Fruit fly (Drosophila melanogaster) whole organism, embryonic: ENCODE results near the gene pnt.

Experiments
- ATbp ChIP-seq: fragments of 200-800 bp; sonication (Bioruptor generic); optimal IDR thresholded peaks from 2 replicates; lab custom pipeline; 2017; ENCODE audit warnings: missing biosample characterization, mild to moderate bottlenecking, missing genetic modification characterization, missing genetic modification reagents
- CG11398 ChIP-seq: fragments of 200-800 bp; sonication (Bioruptor generic); optimal IDR thresholded peaks from 2 replicates; lab custom pipeline; 2016; ENCODE audit warnings: missing biosample characterization, missing genetic modification characterization
- CG12391 ChIP-seq: fragments of 200-800 bp; sonication (Bioruptor generic); optimal IDR thresholded peaks from 3 replicates; lab custom pipeline; 2018; ENCODE audit warnings: missing biosample characterization, mild to moderate bottlenecking, missing genetic modification characterization, moderate library complexity
- CG14050 ChIP-seq: fragments of 200-800 bp; sonication (Bioruptor generic); IDR thresholded peaks from 3 replicates; pipeline ENCODE4 v1.3.6; 2022; ENCODE audit warnings: missing biosample characterization, missing genetic modification characterization
- CG14965 ChIP-seq: fragments of 200-800 bp; sonication (Bioruptor generic); optimal IDR thresholded peaks from 2 replicates; lab custom pipeline; 2016; ENCODE audit warnings: missing biosample characterization, missing genetic modification characterization, borderline replicate concordance
- CG15514 ChIP-seq: fragments of 200-800 bp; sonication (Bioruptor generic); optimal IDR thresholded peaks from 3 replicates; lab custom pipeline; 2017; ENCODE audit warnings: missing biosample characterization, missing genetic modification characterization, mild to moderate bottlenecking, moderate library complexity, missing genetic modification reagents
- CG1603 ChIP-seq: fragments of 200-800 bp; sonication (Bioruptor generic); optimal IDR thresholded peaks from 2 replicates; lab custom pipeline; 2019; ENCODE audit warnings: missing biosample characterization, mild to moderate bottlenecking, missing genetic modification characterization, moderate library complexity
- CG18476 ChIP-seq: fragments of 200-800 bp; sonication (Bioruptor generic); optimal IDR thresholded peaks from 2 replicates; lab custom pipeline; 2016; ENCODE audit warnings: missing biosample characterization, mild to moderate bottlenecking, missing genetic modification characterization
- CG2199 ChIP-seq: fragments of 200-800 bp; sonication (Bioruptor generic); IDR thresholded peaks from 3 replicates; pipeline ENCODE4 v1.3.6; 2022; ENCODE audit warnings: missing biosample characterization, missing genetic modification characterization
- CG2875 ChIP-seq: fragments of 200-800 bp; sonication (Bioruptor generic); optimal IDR thresholded peaks from 2 replicates; lab custom pipeline; 2017; ENCODE audit warnings: missing biosample characterization, mild to moderate bottlenecking, missing genetic modification characterization, missing genetic modification reagents
- CG30403 ChIP-seq: fragments of 200-800 bp; sonication (Bioruptor generic); optimal IDR thresholded peaks from 3 replicates; lab custom pipeline; 2016; ENCODE audit warnings: missing biosample characterization, missing genetic modification characterization
- CG31224 ChIP-seq: fragments of 200-800 bp; sonication (Bioruptor generic); IDR thresholded peaks from 2 replicates; pipeline ENCODE4 v1.3.6; 2022; ENCODE audit warnings: missing biosample characterization, missing genetic modification characterization
- CG34422 ChIP-seq: fragments of 200-800 bp; sonication (Bioruptor generic); IDR thresholded peaks from 3 replicates; pipeline ENCODE4 v1.3.6; 2022; ENCODE audit warnings: missing biosample characterization, missing genetic modification characterization
- CG3726 ChIP-seq: fragments of 200-800 bp; sonication (Bioruptor generic); IDR thresholded peaks from 3 replicates; pipeline ENCODE4, ENCODE4 v1.3.6; 2022; ENCODE audit warnings: missing biosample characterization, missing genetic modification characterization
- CG4360 ChIP-seq: fragments of 200-800 bp; sonication (Bioruptor generic); IDR thresholded peaks from 2 replicates; pipeline ENCODE4 v1.3.6; 2022; ENCODE audit warnings: missing biosample characterization, missing genetic modification characterization
- CG6272 ChIP-seq: fragments of 200-800 bp; sonication (Bioruptor generic); IDR thresholded peaks from 2 replicates; pipeline ENCODE4 v1.3.6; 2022; ENCODE audit warnings: missing biosample characterization, missing genetic modification characterization
- CG6854 ChIP-seq: fragments of 200-800 bp; sonication (Bioruptor generic); optimal IDR thresholded peaks from 3 replicates; lab custom pipeline; 2017; ENCODE audit warnings: missing biosample characterization, mild to moderate bottlenecking, missing genetic modification characterization
- CG7357 ChIP-seq: fragments of 200-800 bp; sonication (Bioruptor generic); IDR thresholded peaks from 3 replicates; pipeline ENCODE4 v1.3.6; 2022; ENCODE audit warnings: missing biosample characterization, missing genetic modification characterization
- CG7372 ChIP-seq: fragments of 200-800 bp; sonication (Bioruptor generic); IDR thresholded peaks from 2 replicates; pipeline ENCODE4 v1.3.6; 2022; ENCODE audit warnings: missing biosample characterization, missing genetic modification characterization
- CG8924 ChIP-seq: fragments of 200-800 bp; optimal IDR thresholded peaks from 3 replicates; lab custom pipeline; 2019; ENCODE audit warnings: missing biosample characterization, mild to moderate bottlenecking, missing genetic modification characterization, moderate library complexity
- CG9437 ChIP-seq: fragments of 200-800 bp; sonication (Bioruptor generic); optimal IDR thresholded peaks from 2 replicates; lab custom pipeline; 2018; ENCODE audit warnings: missing biosample characterization, mild to moderate bottlenecking, missing genetic modification characterization
- CrebB ChIP-seq: fragments of 200-800 bp; sonication (Bioruptor generic); optimal IDR thresholded peaks from 3 replicates; lab custom pipeline; 2018; ENCODE audit warnings: missing biosample characterization, mild to moderate bottlenecking, missing genetic modification characterization
- Dek ChIP-seq: fragments of 200-800 bp; sonication (Bioruptor generic); optimal IDR thresholded peaks from 3 replicates; lab custom pipeline; 2019; ENCODE audit warnings: missing biosample characterization, mild to moderate bottlenecking, missing genetic modification characterization, moderate library complexity
- HLHmδ ChIP-seq: fragments of 200-800 bp; sonication (Bioruptor generic); optimal IDR thresholded peaks from 2 replicates; lab custom pipeline; 2018; ENCODE audit warnings: missing biosample characterization, mild to moderate bottlenecking, missing genetic modification characterization, moderate library complexity
- HmgD ChIP-seq: fragments of 200-800 bp; sonication (Bioruptor generic); optimal IDR thresholded peaks from 3 replicates; lab custom pipeline; 2016; ENCODE audit warnings: missing biosample characterization, missing genetic modification characterization
- Med ChIP-seq: fragments of 200-800 bp; sonication (Bioruptor generic); peaks from one replicate; lab custom pipeline; 2016; ENCODE audit warnings: missing biosample characterization, missing genetic modification characterization, mild to moderate bottlenecking, inconsistent platforms, moderate library complexity
- PHDP ChIP-seq: fragments of 200-800 bp; sonication (Bioruptor generic); optimal IDR thresholded peaks from 3 replicates; lab custom pipeline; 2018; ENCODE audit warnings: missing biosample characterization, mild to moderate bottlenecking, missing genetic modification characterization, moderate library complexity
- Rfx ChIP-seq: fragments of 200-800 bp; sonication (Bioruptor generic); IDR thresholded peaks from 2 replicates; pipeline ENCODE4 v1.3.6; 2022; ENCODE audit warnings: missing biosample characterization, missing genetic modification characterization
- Side ChIP-seq: fragments of 200-800 bp; sonication (Bioruptor generic); optimal IDR thresholded peaks from 2 replicates; lab custom pipeline; 2016; ENCODE audit warnings: missing biosample characterization, missing genetic modification characterization
- Trl ChIP-seq, 3 experiments: fragments of >200 bp in 2 of 3; fragments of 200-800 bp in 1 of 3; sonication (Bioruptor generic) in 1 of 3; optimal IDR thresholded peaks; 2 replicates in 1 of 3; 3 replicates in 2 of 3; lab custom pipeline; 2016 to 2017; ENCODE audit warnings: missing biosample characterization in 1 of 3, missing genetic modification characterization in 1 of 3
- chm ChIP-seq: fragments of 200-800 bp; sonication (Bioruptor generic); IDR thresholded peaks from 2 replicates; pipeline ENCODE4 v1.3.6; 2022; ENCODE audit warnings: missing biosample characterization, missing genetic modification characterization
- croc ChIP-seq: fragments of 200-800 bp; sonication (Bioruptor generic); conservative IDR thresholded peaks from 3 replicates; pipeline ENCODE4 v1.3.6; 2022; ENCODE audit warnings: missing biosample characterization, missing genetic modification characterization
- dati ChIP-seq: fragments of 200-800 bp; sonication (Bioruptor generic); IDR thresholded peaks from 2 replicates; pipeline ENCODE4 v1.3.6; 2022; ENCODE audit warnings: missing biosample characterization, missing genetic modification characterization
- dmrt11E ChIP-seq: fragments of 200-800 bp; sonication (Bioruptor generic); optimal IDR thresholded peaks from 3 replicates; lab custom pipeline; 2018; ENCODE audit warnings: missing biosample characterization, mild to moderate bottlenecking, missing genetic modification characterization, moderate library complexity
- emc ChIP-seq: fragments of 200-800 bp; sonication (Bioruptor generic); optimal IDR thresholded peaks from 2 replicates; lab custom pipeline; 2016; ENCODE audit warnings: missing biosample characterization, missing genetic modification characterization
- gsb ChIP-seq: fragments of 200-800 bp; sonication (Bioruptor generic); IDR thresholded peaks from 2 replicates; pipeline ENCODE4 v1.3.6; 2022; ENCODE audit warnings: missing biosample characterization, missing genetic modification characterization
- jumu ChIP-seq: fragments of 200-800 bp; sonication (Bioruptor generic); optimal IDR thresholded peaks from 3 replicates; lab custom pipeline; 2016; ENCODE audit warnings: missing biosample characterization, missing genetic modification characterization
- nmo ChIP-seq: fragments of 200-800 bp; sonication (Bioruptor generic); optimal IDR thresholded peaks from 2 replicates; lab custom pipeline; 2018; ENCODE audit warnings: missing biosample characterization, mild to moderate bottlenecking, missing genetic modification characterization, moderate library complexity
- oc ChIP-seq: fragments of 200-800 bp; sonication (Bioruptor generic); optimal IDR thresholded peaks from 2 replicates; lab custom pipeline; 2018; ENCODE audit warnings: missing biosample characterization, mild to moderate bottlenecking, missing genetic modification characterization, moderate library complexity
- otp ChIP-seq: fragments of 200-800 bp; sonication (Bioruptor generic); IDR thresholded peaks from 3 replicates; pipeline ENCODE4, ENCODE4 v1.3.6; 2022; ENCODE audit warnings: missing biosample characterization, missing genetic modification characterization
- p53 ChIP-seq: fragments of 200-800 bp; sonication (Bioruptor generic); optimal IDR thresholded peaks from 2 replicates; lab custom pipeline; 2016; ENCODE audit warnings: missing biosample characterization, missing genetic modification characterization
- phol ChIP-seq: fragments of 200-800 bp; sonication (Bioruptor generic); optimal IDR thresholded peaks from 3 replicates; lab custom pipeline; 2018; ENCODE audit warnings: missing biosample characterization, mild to moderate bottlenecking, missing genetic modification characterization, moderate library complexity
- pita ChIP-seq: fragments of 200-800 bp; sonication (Bioruptor generic); optimal IDR thresholded peaks from 2 replicates; lab custom pipeline; 2017; ENCODE audit warnings: missing biosample characterization, mild to moderate bottlenecking, missing genetic modification characterization
- pros ChIP-seq: fragments of 200-800 bp; sonication (Bioruptor generic); optimal IDR thresholded peaks from 3 replicates; lab custom pipeline; 2019; ENCODE audit warnings: missing biosample characterization, mild to moderate bottlenecking, missing genetic modification characterization, moderate library complexity
- row ChIP-seq: fragments of 200-800 bp; sonication (Bioruptor generic); IDR thresholded peaks from 3 replicates; pipeline ENCODE4 v1.3.6; 2022; ENCODE audit warnings: missing biosample characterization, missing genetic modification characterization
- sens ChIP-seq: fragments of 200-800 bp; sonication (Bioruptor generic); peaks from one replicate; lab custom pipeline; 2016; ENCODE audit warnings: missing biosample characterization, missing genetic modification characterization
- sna ChIP-seq: fragments of 200-800 bp; sonication (Bioruptor generic); IDR thresholded peaks from 2 replicates; pipeline ENCODE4 v1.3.6; 2022; ENCODE audit warnings: missing biosample characterization, missing genetic modification characterization; ENCODE audit not compliant: partially characterized antibody
- trh ChIP-seq: fragments of 200-800 bp; sonication (Bioruptor generic); optimal IDR thresholded peaks from 2 replicates; lab custom pipeline; 2016; ENCODE audit warnings: missing biosample characterization, missing genetic modification characterization
- unpg ChIP-seq: fragments of 200-800 bp; sonication (Bioruptor generic); optimal IDR thresholded peaks from 3 replicates; lab custom pipeline; 2018; ENCODE audit warnings: missing biosample characterization, mild to moderate bottlenecking, missing genetic modification characterization, moderate library complexity
- zen2 ChIP-seq: fragments of 200-800 bp; sonication (Bioruptor generic); IDR thresholded peaks from 3 replicates; pipeline ENCODE4 v1.3.6; 2022; ENCODE audit warnings: missing biosample characterization, missing genetic modification characterization; ENCODE audit not compliant: partially characterized antibody

The pnt gene

dm6 chr3R:23280806-23281257, 65.1 kb downstream of the pnt start, which contains the start of the genes orb and Cdc16 (continued):
- peak; percentile 78 for TF ChIP-seq CG1603 (tag; lab: Kevin White, UChicago)
- no peak for TF ChIP-seq HLHmδ (GFP tag; lab: Kevin White, UChicago)
- TF ChIP-seq CG3726 = peak; percentile 78
- peak; percentile 64 for TF ChIP-seq croc (GFP tag; lab: Robert Waterston, UW)
- TF ChIP-seq CG6272 (GFP tag; lab: Robert Waterston, UW) = peak; percentile 88
- TF ChIP-seq otp (GFP tag; lab: Robert Waterston, UW) = peak; percentile 88
- TF ChIP-seq CG6854 (GFP tag; lab: Kevin White, UChicago) = peak; percentile 76
- TF ChIP-seq phol = peak; percentile 92
- TF ChIP-seq pros (GFP tag; lab: Kevin White, UChicago) = peak; percentile 13
- TF ChIP-seq PHDP (tag; lab: Kevin White, UChicago) = peak; percentile 97
- no peak for TF ChIP-seq HmgD (GFP tag; lab: Kevin White, UChicago)
- TF ChIP-seq dati (GFP tag; lab: Robert Waterston, UW) = peak; percentile 74; the same call in 1 of the 2 replicates
- peak; percentile 58 for TF ChIP-seq gsb (GFP tag; lab: Robert Waterston, UW)
- TF ChIP-seq CG11398 (GFP tag; lab: Kevin White, UChicago) = peak; percentile 28
- TF ChIP-seq CG7372 (GFP tag; lab: Robert Waterston, UW) = peak; percentile 82
- peak; percentile 92 for TF ChIP-seq CG8924
- peak; percentile 80 for TF ChIP-seq ATbp (GFP tag; lab: Kevin White, UChicago)
- peak; percentile 86 for TF ChIP-seq trh
- TF ChIP-seq CG4360 (GFP tag; lab: Robert Waterston, UW) = peak; percentile 42
- TF ChIP-seq CG15514 (GFP tag; lab: Kevin White, UChicago) = peak; percentile 87
- peak; percentile 88 for TF ChIP-seq chm (GFP tag; lab: Robert Waterston, UW)
- no peak; the same call in 1 of the 2 replicates for TF ChIP-seq sna
- peak; percentile 57 for TF ChIP-seq Side (GFP tag; lab: Kevin White, UChicago)
- peak; percentile 28 for TF ChIP-seq emc (GFP tag; lab: Kevin White, UChicago)
- no peak for TF ChIP-seq jumu
- peak; percentile 93 for TF ChIP-seq Dek (tag; lab: Kevin White, UChicago)
- TF ChIP-seq CG7357 (GFP tag; lab: Robert Waterston, UW) = peak; percentile 73
- peak; percentile 91 for TF ChIP-seq oc (tag; lab: Kevin White, UChicago)
- TF ChIP-seq CG2875 (GFP tag; lab: Kevin White, UChicago) = peak; percentile 76
- peak; percentile 96 for TF ChIP-seq unpg (GFP tag; lab: Kevin White, UChicago)

- TF ChIP-seq zen2 (GFP tag; lab: Robert Waterston, UW) (no peak), dmrt11E (tag; lab: Kevin White, UChicago) (peak; percentile 4), pita (GFP tag; lab: Kevin White, UChicago) (no peak), CG3726 (0 out of 3 replicates have a peak, but pooled peaks have one; percentile 20), CG14050 (GFP tag; lab: Robert Waterston, UW) (no peak), Med (GFP tag; lab: Kevin White, UChicago) (peak; percentile 45), sens (GFP tag; lab: Kevin White, UChicago) (peak; percentile 58), CG30403 (GFP tag; lab: Kevin White, UChicago) (peak; percentile 5), CG2199 (GFP tag; lab: Robert Waterston, UW) (no peak), CG31224 (GFP tag; lab: Robert Waterston, UW) (0 out of 2 replicates have a peak, but pooled peaks have one; percentile 13), p53 (no peak), CG18476 (GFP tag; lab: Kevin White, UChicago) (no peak), CG12391 (peak; percentile 7), row (GFP tag; lab: Robert Waterston, UW) (peak; percentile 34; the same call in 1 of the 3 replicates), CrebB (tag; lab: Kevin White, UChicago) (no peak), CG1603 (tag; lab: Kevin White, UChicago) (peak; percentile 14), CG9437 (GFP tag; lab: Kevin White, UChicago) (no peak), Rfx (no peak), CG14965 (GFP tag; lab: Kevin White, UChicago) (no peak), Trl (optimal IDR thresholded peaks at IDR 0.05; lab: Kevin White, UChicago) (peak in 1 of 2 experiments; percentile 11), Trl (GFP tag; optimal IDR thresholded peaks at IDR 0.05; lab: Kevin White, UChicago) (peak; percentile 11), phol (peak; percentile 7), nmo (no peak), CG34422 (0 out of 3 replicates have a peak, but pooled peaks have one; percentile 29)
Observed at dm6 chr3R:23279834-23280233, 66.1 kb downstream of the pnt start.
